Worm (Caenorhabditis elegans) whole organism, L1 larva: ENCODE data around the gene znfx-1.
A peak's percentile ranks its signal among the peaks of the same experiment; 100 is the strongest.

Experiments used
- C04F5.9 ChIP-seq: sonication (generic microtip); optimal IDR thresholded peaks from 2 replicates; lab custom pipeline; 2016; ENCODE audit warnings: missing genetic modification characterization, missing compliant biosample characterization
- C34B4.2 ChIP-seq: sonication (generic microtip); optimal IDR thresholded peaks from 2 replicates; lab custom pipeline; 2017; ENCODE audit warnings: mild to moderate bottlenecking, missing genetic modification characterization, missing compliant biosample characterization
- Y116A8C.19 ChIP-seq: sonication (generic microtip); optimal IDR thresholded peaks from 2 replicates; lab custom pipeline; 2016; ENCODE audit warnings: missing compliant biosample characterization, missing genetic modification characterization, borderline replicate concordance
- aha-1 ChIP-seq: fragments of 150-350 bp; optimal IDR thresholded peaks from 2 replicates; lab custom pipeline; 2014; ENCODE audit warnings: missing biosample characterization, missing genetic modification characterization
- aly-2 ChIP-seq: fragments of 150-350 bp; optimal IDR thresholded peaks from 2 replicates; lab custom pipeline; 2014; ENCODE audit warnings: missing biosample characterization, missing genetic modification characterization
- ama-1 ChIP-seq: fragments of 150-350 bp; optimal IDR thresholded peaks from 2 replicates; lab custom pipeline; 2014
- blmp-1 ChIP-seq: fragments of 150-350 bp; optimal IDR thresholded peaks from 2 replicates; lab custom pipeline; 2014; ENCODE audit warnings: missing biosample characterization, missing genetic modification characterization
- ceh-8 ChIP-seq: fragments of 200-800 bp; sonication (Bioruptor generic); optimal IDR thresholded peaks from 2 replicates; lab custom pipeline; 2018; ENCODE audit warnings: mild to moderate bottlenecking, missing genetic modification characterization, moderate library complexity, missing compliant biosample characterization
- ceh-82 ChIP-seq, 3 experiments: fragments of 150-350 bp in 1 of 3; sonication (generic microtip) in 2 of 3; optimal IDR thresholded peaks; 2 replicates each; lab custom pipeline; 2014 to 2017; ENCODE audit warnings: missing biosample characterization in 3 of 3, missing genetic modification characterization in 3 of 3
- ceh-88 ChIP-seq: fragments of 200-800 bp; sonication (Bioruptor generic); IDR thresholded peaks from 2 replicates; pipeline ENCODE4 v1.3.6; 2022; ENCODE audit warnings: missing genetic modification characterization, missing compliant biosample characterization
- dpl-1 ChIP-seq, 3 experiments: fragments of 150-350 bp in 2 of 3; sonication (generic microtip) in 1 of 3; optimal IDR thresholded peaks; 2 replicates each; lab custom pipeline; 2014 to 2017; ENCODE audit warnings: missing biosample characterization in 3 of 3, missing genetic modification characterization in 3 of 3, missing genetic modification reagents in 3 of 3
- egl-13 ChIP-seq: sonication (generic microtip); optimal IDR thresholded peaks from 2 replicates; lab custom pipeline; 2016; ENCODE audit warnings: missing genotype, missing genetic modification reagents, missing genetic modification characterization, missing compliant biosample characterization
- elt-3 ChIP-seq, 6 experiments: fragments of 150-350 bp in 1 of 6; sonication (generic microtip); optimal IDR thresholded peaks; 2 replicates each; lab custom pipeline; 2017 to 2018; ENCODE audit warnings: missing biosample characterization in 6 of 6, missing genetic modification characterization in 6 of 6, inconsistent platforms in 1 of 6
- fkh-10 ChIP-seq: sonication (generic microtip); optimal IDR thresholded peaks from 2 replicates; lab custom pipeline; 2017; ENCODE audit warnings: missing biosample characterization, missing genetic modification reagents, missing genetic modification characterization
- hlh-17 ChIP-seq: fragments of 200-800 bp; sonication (Bioruptor generic); optimal IDR thresholded peaks from 2 replicates; lab custom pipeline; 2018; ENCODE audit warnings: missing genetic modification characterization, mild to moderate bottlenecking, missing compliant biosample characterization, moderate library complexity, borderline replicate concordance
- hlh-4 ChIP-seq: sonication (generic microtip); optimal IDR thresholded peaks from 2 replicates; lab custom pipeline; 2016; ENCODE audit warnings: mild to moderate bottlenecking, missing genetic modification characterization, missing compliant biosample characterization
- hpl-2 ChIP-seq: fragments of 150-350 bp; optimal IDR thresholded peaks from 2 replicates; lab custom pipeline; 2014; ENCODE audit warnings: missing biosample characterization, missing genetic modification reagents, missing genetic modification characterization
- irx-1 ChIP-seq: sonication (generic microtip); optimal IDR thresholded peaks from 2 replicates; lab custom pipeline; 2016; ENCODE audit warnings: missing genetic modification characterization, missing compliant biosample characterization
- isw-1 ChIP-seq: fragments of 200-800 bp; sonication (Bioruptor generic); IDR thresholded peaks from 2 replicates; pipeline ENCODE4 v1.3.6; 2022; ENCODE audit warnings: missing genetic modification characterization, missing compliant biosample characterization
- lin-13 ChIP-seq: fragments of 150-350 bp; optimal IDR thresholded peaks from 2 replicates; lab custom pipeline; 2014; ENCODE audit warnings: missing biosample characterization, missing genetic modification reagents, missing genetic modification characterization
- lin-14 ChIP-seq: fragments of 200-800 bp; sonication (Bioruptor generic); optimal IDR thresholded peaks from 2 replicates; lab custom pipeline; 2018; ENCODE audit warnings: mild to moderate bottlenecking, missing genetic modification characterization, moderate library complexity, missing compliant biosample characterization
- lin-15B ChIP-seq: fragments of 150-350 bp; sonication (generic microtip); optimal IDR thresholded peaks from 3 replicates; lab custom pipeline; 2014; ENCODE audit warnings: missing biosample characterization, missing genetic modification characterization
- lin-35 ChIP-seq, 2 experiments: fragments of 150-350 bp; optimal IDR thresholded peaks; 2 replicates each; lab custom pipeline; 2014; ENCODE audit warnings: missing biosample characterization in 2 of 2, missing genetic modification characterization in 2 of 2, missing genetic modification reagents in 2 of 2
- lin-39 ChIP-seq: fragments of 150-350 bp; optimal IDR thresholded peaks from 2 replicates; lab custom pipeline; 2014; ENCODE audit warnings: missing biosample characterization, missing genetic modification reagents, missing genetic modification characterization
- lsy-2 ChIP-seq, 2 experiments: fragments of 150-350 bp; optimal IDR thresholded peaks; 2 replicates each; lab custom pipeline; 2014; ENCODE audit warnings: missing biosample characterization in 2 of 2, missing genetic modification characterization in 2 of 2
- mab-9 ChIP-seq: fragments of 200-800 bp; sonication (Bioruptor generic); IDR thresholded peaks from 2 replicates; pipeline ENCODE4 v1.3.6; 2022; ENCODE audit warnings: missing genetic modification reagents, missing genetic modification characterization, missing compliant biosample characterization
- mep-1 ChIP-seq: fragments of 150-350 bp; optimal IDR thresholded peaks from 2 replicates; lab custom pipeline; 2014; ENCODE audit warnings: missing biosample characterization, missing genetic modification characterization
- nhr-12 ChIP-seq: sonication (generic microtip); optimal IDR thresholded peaks from 2 replicates; lab custom pipeline; 2017; ENCODE audit warnings: missing biosample characterization, missing genetic modification characterization
- nhr-20 ChIP-seq: sonication (generic microtip); optimal IDR thresholded peaks from 2 replicates; lab custom pipeline; 2016; ENCODE audit warnings: mild to moderate bottlenecking, missing genetic modification characterization, missing compliant biosample characterization
- nhr-237 ChIP-seq: fragments of 150-350 bp; optimal IDR thresholded peaks from 2 replicates; lab custom pipeline; 2014; ENCODE audit warnings: missing biosample characterization, missing genetic modification characterization
- nhr-47 ChIP-seq: sonication (generic microtip); optimal IDR thresholded peaks from 2 replicates; lab custom pipeline; 2016; ENCODE audit warnings: mild to moderate bottlenecking, missing genetic modification characterization, moderate library complexity, missing compliant biosample characterization
- nhr-71 ChIP-seq: sonication (generic microtip); optimal IDR thresholded peaks from 2 replicates; lab custom pipeline; 2016; ENCODE audit warnings: mild to moderate bottlenecking, missing genetic modification characterization, moderate library complexity, missing compliant biosample characterization
- nhr-84 ChIP-seq: sonication (generic microtip); optimal IDR thresholded peaks from 2 replicates; lab custom pipeline; 2017; ENCODE audit warnings: missing biosample characterization, missing genetic modification characterization
- nhr-85 ChIP-seq: sonication (generic microtip); peaks from one replicate; lab custom pipeline; 2016; ENCODE audit warnings: missing genetic modification characterization, inconsistent platforms, missing compliant biosample characterization
- nhr-90 ChIP-seq: sonication (generic microtip); optimal IDR thresholded peaks from 2 replicates; lab custom pipeline; 2016; ENCODE audit warnings: mild to moderate bottlenecking, missing genetic modification characterization, missing compliant biosample characterization; ENCODE audit not compliant: poor library complexity
- rnt-1 ChIP-seq: sonication (generic microtip); optimal IDR thresholded peaks from 2 replicates; lab custom pipeline; 2016; ENCODE audit warnings: mild to moderate bottlenecking, missing genetic modification characterization, moderate library complexity, missing compliant biosample characterization
- skn-1 ChIP-seq: fragments of 150-350 bp; optimal IDR thresholded peaks from 2 replicates; lab custom pipeline; 2014; ENCODE audit warnings: missing biosample characterization, missing genetic modification characterization
- snpc-4 ChIP-seq: fragments of 150-350 bp; optimal IDR thresholded peaks from 2 replicates; lab custom pipeline; 2014; ENCODE audit warnings: missing biosample characterization, missing genetic modification characterization
- snu-23 ChIP-seq: sonication (generic microtip); optimal IDR thresholded peaks from 2 replicates; lab custom pipeline; 2016; ENCODE audit warnings: missing genetic modification characterization, missing compliant biosample characterization
- sup-37 ChIP-seq: fragments of 200-800 bp; sonication (Bioruptor generic); optimal IDR thresholded peaks from 2 replicates; lab custom pipeline; 2018; ENCODE audit warnings: mild to moderate bottlenecking, missing genetic modification characterization, missing compliant biosample characterization
- tlp-1 ChIP-seq: fragments of 150-350 bp; optimal IDR thresholded peaks from 2 replicates; lab custom pipeline; 2014; ENCODE audit warnings: missing biosample characterization, missing genetic modification characterization
- unc-30 ChIP-seq: sonication (generic microtip); optimal IDR thresholded peaks from 2 replicates; lab custom pipeline; 2017; ENCODE audit warnings: missing biosample characterization, missing genetic modification characterization
- unc-86 ChIP-seq: sonication (generic microtip); optimal IDR thresholded peaks from 2 replicates; lab custom pipeline; 2016; ENCODE audit warnings: missing genetic modification characterization, missing compliant biosample characterization
- unc-98 ChIP-seq: fragments of 200-800 bp; sonication (Bioruptor generic); IDR thresholded peaks from 2 replicates; pipeline ENCODE4 v1.3.6; 2022; ENCODE audit warnings: missing genetic modification characterization, missing compliant biosample characterization
- vab-15 ChIP-seq: sonication (generic microtip); optimal IDR thresholded peaks from 2 replicates; lab custom pipeline; 2017; ENCODE audit warnings: missing genotype, mild to moderate bottlenecking, missing genetic modification characterization, missing compliant biosample characterization
- zag-1 ChIP-seq: fragments of 150-350 bp; optimal IDR thresholded peaks from 2 replicates; lab custom pipeline; 2014; ENCODE audit warnings: missing biosample characterization, missing genetic modification characterization
- ztf-11 ChIP-seq, 2 experiments: sonication (generic microtip); optimal IDR thresholded peaks; 2 replicates each; lab custom pipeline; 2016 to 2017; ENCODE audit warnings: missing genetic modification characterization in 2 of 2, missing biosample characterization in 1 of 2, missing compliant biosample characterization in 1 of 2

Gene znfx-1

DNA sequence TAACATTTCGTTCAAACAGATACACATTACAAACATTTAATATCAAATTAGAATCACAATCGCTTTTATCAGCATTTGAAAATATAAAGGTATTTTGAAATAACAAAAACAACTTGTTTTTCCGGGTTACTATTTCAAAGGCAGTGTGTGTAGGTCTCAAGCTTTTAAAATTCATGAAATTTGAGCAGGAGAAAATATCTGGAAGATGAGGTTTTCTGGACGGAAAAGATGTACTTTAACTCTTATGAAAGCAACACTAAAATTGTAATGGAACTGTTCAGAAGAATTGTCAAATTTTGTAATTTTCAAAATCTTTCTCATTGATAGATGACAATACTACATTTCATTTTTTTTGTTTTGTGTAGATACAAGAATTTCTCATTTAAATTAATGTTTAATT, 45.1 kb downstream of the znfx-1 start:
- TF ChIP-seq egl-13 (tag; lab: Kevin White, UChicago) (no peak), nhr-85 (tag; lab: Kevin White, UChicago) (peak; percentile 46)
- TF ChIP-seq, all 84 proteins: peak for 1

DNA sequence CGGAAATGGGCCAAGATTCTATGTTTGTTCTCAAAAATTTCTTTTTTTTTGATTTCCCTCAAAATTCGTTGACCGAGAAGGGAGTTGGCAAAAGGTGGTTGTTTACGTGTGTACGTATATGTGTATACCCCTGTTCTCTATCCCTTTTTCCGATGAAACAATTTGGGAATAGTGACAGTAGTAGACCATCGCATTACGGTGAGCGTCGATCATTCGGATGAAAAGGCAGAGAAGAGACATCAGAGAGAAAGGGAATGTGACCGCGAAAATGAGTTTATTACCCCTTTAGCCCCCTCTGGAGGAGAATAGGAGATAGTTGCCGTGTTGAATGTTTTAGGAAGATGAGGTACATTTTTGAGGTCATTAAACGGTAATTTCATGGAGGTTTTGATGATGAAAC, 46.6 kb downstream of the znfx-1 start:
- TF ChIP-seq aha-1 (tag; lab: Kevin White, UChicago) (no peak), nhr-90 (tag; lab: Kevin White, UChicago) (peak; percentile 29), Y116A8C.19 (no peak), ceh-8 (GFP tag; lab: Kevin White, UChicago) (no peak), ceh-88 (no peak), nhr-71 (peak; percentile 38), tlp-1 (tag; lab: Kevin White, UChicago) (no peak), nhr-85 (tag; lab: Kevin White, UChicago) (peak; percentile 90), aly-2 (tag; lab: Kevin White, UChicago) (no peak), unc-98 (GFP tag; lab: Robert Waterston, UW) (no peak), nhr-12 (tag; lab: Kevin White, UChicago) (no peak), hlh-17 (GFP tag; lab: Kevin White, UChicago) (no peak), lin-14 (GFP tag; lab: Kevin White, UChicago) (peak; percentile 86), skn-1 (tag; lab: Kevin White, UChicago) (no peak), nhr-47 (peak; percentile 0), dpl-1 (GFP tag; optimal IDR thresholded peaks at IDR 0.05; lab: Kevin White, UChicago) (peak in 1 of 3 experiments; percentile 7), elt-3 (tag; optimal IDR thresholded peaks at IDR 0.05; lab: Kevin White, UChicago) (peak in 2 of 6 experiments; percentile 23 to 27), C34B4.2 (tag; lab: Kevin White, UChicago) (no peak), hpl-2 (GFP tag; lab: Kevin White, UChicago) (no peak), C04F5.9 (tag; lab: Kevin White, UChicago) (no peak), nhr-20 (tag; lab: Kevin White, UChicago) (peak; percentile 46), ceh-82 (tag; optimal IDR thresholded peaks at IDR 0.05; lab: Kevin White, UChicago) (no peak), lin-15B (no peak), fkh-10 (no peak), lin-13 (GFP tag; lab: Kevin White, UChicago) (no peak), zag-1 (tag; lab: Kevin White, UChicago) (no peak), mep-1 (tag; lab: Kevin White, UChicago) (peak; percentile 67), isw-1 (no peak), vab-15 (tag; lab: Kevin White, UChicago) (no peak), unc-86 (tag; lab: Kevin White, UChicago) (no peak), rnt-1 (tag; lab: Kevin White, UChicago) (no peak), hlh-4 (tag; lab: Kevin White, UChicago) (no peak), egl-13 (tag; lab: Kevin White, UChicago) (no peak), lsy-2 (tag; optimal IDR thresholded peaks at IDR 0.05; lab: Kevin White, UChicago) (peak in 1 of 2 experiments; percentile 40), mab-9 (GFP tag; lab: Robert Waterston, UW) (no peak), nhr-237 (tag; lab: Kevin White, UChicago) (no peak), ztf-11 (tag; optimal IDR thresholded peaks at IDR 0.05; lab: Kevin White, UChicago) (no peak), blmp-1 (tag; lab: Kevin White, UChicago) (peak; percentile 99), nhr-84 (tag; lab: Kevin White, UChicago) (no peak), lin-39 (tag; lab: Kevin White, UChicago) (no peak), sup-37 (GFP tag; lab: Kevin White, UChicago) (no peak), unc-30 (tag; lab: Kevin White, UChicago) (no peak), irx-1 (tag; lab: Kevin White, UChicago) (no peak), snu-23 (peak; percentile 63), ama-1 (no peak), lin-35 (GFP tag; optimal IDR thresholded peaks at IDR 0.05; lab: Kevin White, UChicago) (peak in 1 of 2 experiments; percentile 2), snpc-4 (tag; lab: Kevin White, UChicago) (no peak)
- TF ChIP-seq, all 84 proteins: peak for 13
